Fruit fly (Drosophila melanogaster): ENCODE measurements around the gene Phb1.

The Phb1 gene

DNA sequence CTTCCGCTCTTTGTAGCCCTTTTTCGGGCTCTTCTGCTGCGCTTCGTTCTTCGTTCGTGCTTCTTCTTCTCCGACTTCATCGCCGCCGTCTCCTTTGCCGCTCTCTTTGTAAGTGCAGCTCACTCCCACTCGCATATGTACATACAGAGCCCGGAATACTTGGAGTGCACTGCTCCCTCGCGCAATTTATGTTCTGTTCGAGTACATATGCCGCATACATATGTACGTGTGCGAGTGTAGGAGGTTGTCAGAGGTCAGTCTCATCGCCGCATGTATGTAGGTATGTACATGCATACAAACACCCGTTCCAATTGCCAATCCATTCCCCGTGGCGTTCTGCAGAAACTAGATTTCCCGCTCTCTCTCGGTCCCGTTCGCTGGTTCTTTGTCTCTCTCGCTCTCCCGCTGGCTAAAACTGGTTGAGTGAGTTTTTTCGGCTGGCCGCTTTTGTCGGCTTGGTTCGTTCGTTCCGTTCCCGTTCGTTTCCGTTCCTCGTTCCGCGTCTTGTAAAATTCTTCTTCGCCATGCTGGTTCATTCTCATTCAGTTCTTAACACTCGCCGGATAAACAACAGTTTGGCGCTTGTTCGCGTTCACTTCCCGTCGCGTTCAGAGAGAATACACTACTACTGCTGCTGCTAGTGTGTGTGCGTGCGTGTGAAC is 34.5 kb upstream of the Phb1 start:
- TF ChIP-seq cic (GFP tag; optimal IDR thresholded peaks at IDR 0.05) (peak; percentile 59), CG1620 (GFP tag; optimal IDR thresholded peaks at IDR 0.05) (no peak), Crg-1 (GFP tag; optimal IDR thresholded peaks at IDR 0.05) (no peak), pad (GFP tag; optimal IDR thresholded peaks at IDR 0.05) (peak; percentile 70), Clk (GFP tag; optimal IDR thresholded peaks at IDR 0.05) (no peak), Hr96 (GFP tag; optimal IDR thresholded peaks at IDR 0.05) (peak; percentile 46), Mnt (GFP tag; optimal IDR thresholded peaks at IDR 0.05) (peak; percentile 82), CG14711 (tag; optimal IDR thresholded peaks at IDR 0.05) (peak; percentile 26), tj (GFP tag; optimal IDR thresholded peaks at IDR 0.05) (peak; percentile 39), kay (GFP tag; ENCODE audit: borderline replicate concordance) (no peak), toe (GFP tag; optimal IDR thresholded peaks at IDR 0.05) (no peak), CG33017 (tag; optimal IDR thresholded peaks at IDR 0.05) (peak; percentile 32), CG7101 (tag; optimal IDR thresholded peaks at IDR 0.05) (peak; percentile 42), cnc (optimal IDR thresholded peaks at IDR 0.05) (no peak), CG11617 (GFP tag; optimal IDR thresholded peaks at IDR 0.05) (no peak), CG12768 (GFP tag; optimal IDR thresholded peaks at IDR 0.05) (peak; percentile 59), CG5204 (GFP tag; optimal IDR thresholded peaks at IDR 0.05) (no peak), ovo (GFP tag; optimal IDR thresholded peaks at IDR 0.05) (peak; percentile 64), CG7045 (GFP tag; optimal IDR thresholded peaks at IDR 0.05) (no peak), bab1 (GFP tag; optimal IDR thresholded peaks at IDR 0.05) (peak; percentile 48)

DNA sequence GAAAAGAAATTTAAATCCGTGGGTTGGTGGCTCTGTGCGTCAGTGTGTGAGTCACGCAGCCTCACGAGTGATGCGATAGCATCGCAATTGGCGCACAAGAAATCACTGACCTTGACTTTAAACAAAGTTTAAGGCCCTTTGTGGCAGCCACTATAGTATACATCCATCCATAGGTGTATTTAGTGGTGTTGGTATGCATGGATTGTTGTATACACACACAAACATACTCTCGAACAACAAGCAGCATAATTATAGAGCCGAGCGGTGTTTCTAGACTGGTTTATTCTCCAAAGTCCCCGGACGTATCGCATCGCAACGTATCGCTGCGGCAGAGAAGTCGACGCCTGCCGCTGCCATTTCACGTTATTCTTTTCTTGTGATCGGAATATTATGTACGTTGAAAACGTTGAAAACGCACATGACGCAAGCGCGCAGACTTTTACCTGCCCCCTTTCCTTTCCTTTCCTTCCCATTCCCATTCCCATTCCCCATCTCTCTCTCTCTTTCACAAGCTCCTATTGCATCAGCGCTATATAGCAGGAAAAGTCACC is 33.1 kb upstream of the Phb1 start:
- TF ChIP-seq CG5204 (GFP tag; optimal IDR thresholded peaks at IDR 0.05): no peak
- TF ChIP-seq cnc (optimal IDR thresholded peaks at IDR 0.05): no peak
- no peak for TF ChIP-seq CG14711 (tag; optimal IDR thresholded peaks at IDR 0.05)
- TF ChIP-seq CG11617 (GFP tag; optimal IDR thresholded peaks at IDR 0.05): no peak
- TF ChIP-seq bab1 (GFP tag; optimal IDR thresholded peaks at IDR 0.05): peak; percentile 37
- no peak for TF ChIP-seq CG12768 (GFP tag; optimal IDR thresholded peaks at IDR 0.05)
- TF ChIP-seq Crg-1 (GFP tag; optimal IDR thresholded peaks at IDR 0.05): no peak

DNA sequence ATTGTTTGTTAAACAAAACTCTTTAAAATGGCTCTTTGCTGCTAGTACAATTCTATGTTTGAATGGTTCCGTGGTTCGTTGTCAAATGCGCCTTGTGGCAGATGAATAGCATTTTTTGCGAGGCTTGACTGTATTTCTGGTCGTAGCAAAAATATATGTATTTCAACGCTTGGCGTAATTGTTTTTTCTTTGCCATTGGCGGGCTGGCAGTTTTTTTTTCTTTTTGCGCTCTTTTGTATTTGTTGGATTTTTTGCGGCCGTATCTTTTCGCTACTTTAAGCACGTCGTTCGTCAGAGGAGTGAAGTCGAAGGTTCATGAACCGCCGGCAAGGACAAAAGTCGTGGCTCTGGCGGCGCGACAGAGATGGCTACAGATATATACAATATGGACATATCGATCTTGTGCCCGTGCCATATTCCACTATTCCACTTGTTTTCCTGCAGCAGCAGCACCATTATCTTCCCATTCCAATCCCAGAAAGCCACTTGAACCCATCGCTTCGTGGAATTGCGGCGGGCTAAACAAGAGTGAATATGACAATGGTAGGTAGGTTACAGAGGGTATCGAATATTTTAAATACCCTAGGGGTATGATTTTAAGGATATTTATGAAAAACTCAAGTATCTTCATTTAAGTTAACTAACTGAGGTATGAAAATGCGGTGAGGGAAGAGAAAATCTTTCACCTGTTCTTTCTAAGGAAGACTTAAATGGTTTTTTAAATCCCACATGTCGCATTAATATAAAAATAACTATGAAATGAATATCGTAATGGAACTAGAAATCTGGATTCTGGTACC is 32.5 kb upstream of the Phb1 start:
- TF ChIP-seq Clk (GFP tag; optimal IDR thresholded peaks at IDR 0.05) (no peak), bab1 (GFP tag; optimal IDR thresholded peaks at IDR 0.05) (peak; percentile 57), CG5204 (GFP tag; optimal IDR thresholded peaks at IDR 0.05) (no peak), pad (GFP tag; optimal IDR thresholded peaks at IDR 0.05) (no peak), kay (GFP tag; ENCODE audit: borderline replicate concordance) (peak; percentile 48), tj (GFP tag; optimal IDR thresholded peaks at IDR 0.05) (peak; percentile 75)

DNA sequence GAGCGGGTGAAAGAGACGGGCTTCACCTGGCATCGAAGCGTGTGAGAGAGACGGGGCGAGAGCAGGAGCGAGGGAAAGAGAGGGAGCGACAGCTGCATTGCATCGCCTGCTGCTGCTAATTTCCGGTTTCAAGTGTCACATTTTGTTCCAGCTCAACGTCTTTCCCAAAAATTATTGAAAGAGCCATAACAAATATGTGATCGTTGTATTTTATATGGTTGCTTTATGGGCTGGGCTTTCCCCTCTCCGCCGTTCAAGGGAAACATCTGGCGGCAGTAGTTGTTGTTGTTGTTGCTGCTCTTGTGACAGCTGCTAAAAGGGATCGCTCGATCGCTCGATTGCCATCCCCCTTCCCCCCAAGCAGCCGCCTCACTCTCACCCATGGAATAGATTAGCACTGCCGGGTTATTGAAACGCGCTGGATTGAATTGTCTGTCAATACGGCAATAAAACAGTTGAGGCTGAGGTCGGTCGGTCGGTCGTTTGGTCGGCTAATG is 31.3 kb upstream of the Phb1 start:
- TF ChIP-seq pad (GFP tag; optimal IDR thresholded peaks at IDR 0.05): no peak

DNA sequence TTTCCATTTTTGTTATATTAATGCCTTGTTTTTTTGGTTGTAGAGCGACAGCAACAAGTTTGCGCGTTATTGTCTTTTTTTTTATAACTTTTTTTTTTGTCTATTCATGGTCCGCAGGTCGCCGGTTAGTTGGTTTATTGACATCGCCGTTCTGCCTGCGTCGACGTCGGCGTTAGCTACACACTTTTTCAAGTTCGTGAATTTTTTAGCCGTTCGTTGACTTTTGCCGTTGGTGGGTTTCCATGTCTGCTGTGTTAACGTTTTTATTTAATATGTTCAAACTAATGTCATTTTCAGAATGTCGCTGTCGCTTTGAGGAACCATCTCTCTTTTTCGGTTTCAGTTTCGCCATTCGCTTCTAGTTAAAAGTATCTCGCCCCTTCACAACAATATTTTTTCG is 23.0 kb upstream of the Phb1 start:
- TF ChIP-seq CG14711 (tag; optimal IDR thresholded peaks at IDR 0.05): no peak
- TF ChIP-seq Mnt (GFP tag; optimal IDR thresholded peaks at IDR 0.05): no peak
- no peak for TF ChIP-seq Hr96 (GFP tag; optimal IDR thresholded peaks at IDR 0.05)
- TF ChIP-seq kay (GFP tag; ENCODE audit: borderline replicate concordance): peak; percentile 57

DNA sequence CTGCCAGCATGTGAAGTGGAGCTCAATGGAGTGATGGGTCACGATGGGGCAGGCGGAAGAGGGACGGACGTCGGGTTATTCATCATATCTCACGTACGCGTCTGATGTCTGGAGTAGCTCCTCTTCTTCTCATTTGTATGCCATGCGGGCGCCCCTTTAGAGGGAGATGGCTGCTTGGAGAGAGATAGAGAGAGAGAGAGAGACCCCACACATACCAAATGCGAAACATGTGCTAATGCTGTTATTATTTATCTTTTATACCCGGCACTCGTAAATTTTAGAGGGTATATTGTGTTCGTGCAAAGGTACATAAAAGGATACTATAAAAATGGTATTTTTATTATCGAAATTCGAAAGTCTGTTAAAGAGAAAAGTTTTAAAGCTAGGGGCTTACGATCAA is 22.4 kb upstream of the Phb1 start:
- TF ChIP-seq cic (GFP tag; optimal IDR thresholded peaks at IDR 0.05) (no peak), Hr96 (GFP tag; optimal IDR thresholded peaks at IDR 0.05) (no peak), ovo (GFP tag; optimal IDR thresholded peaks at IDR 0.05) (no peak), kay (GFP tag; ENCODE audit: borderline replicate concordance) (no peak), cnc (optimal IDR thresholded peaks at IDR 0.05) (no peak), CG1620 (GFP tag; optimal IDR thresholded peaks at IDR 0.05) (no peak), CG12768 (GFP tag; optimal IDR thresholded peaks at IDR 0.05) (no peak), CG33017 (tag; optimal IDR thresholded peaks at IDR 0.05) (no peak), CG11617 (GFP tag; optimal IDR thresholded peaks at IDR 0.05) (no peak), Mnt (GFP tag; optimal IDR thresholded peaks at IDR 0.05) (no peak), bab1 (GFP tag; optimal IDR thresholded peaks at IDR 0.05) (no peak), Crg-1 (GFP tag; optimal IDR thresholded peaks at IDR 0.05) (no peak), pad (GFP tag; optimal IDR thresholded peaks at IDR 0.05) (no peak), toe (GFP tag; optimal IDR thresholded peaks at IDR 0.05) (no peak)

DNA sequence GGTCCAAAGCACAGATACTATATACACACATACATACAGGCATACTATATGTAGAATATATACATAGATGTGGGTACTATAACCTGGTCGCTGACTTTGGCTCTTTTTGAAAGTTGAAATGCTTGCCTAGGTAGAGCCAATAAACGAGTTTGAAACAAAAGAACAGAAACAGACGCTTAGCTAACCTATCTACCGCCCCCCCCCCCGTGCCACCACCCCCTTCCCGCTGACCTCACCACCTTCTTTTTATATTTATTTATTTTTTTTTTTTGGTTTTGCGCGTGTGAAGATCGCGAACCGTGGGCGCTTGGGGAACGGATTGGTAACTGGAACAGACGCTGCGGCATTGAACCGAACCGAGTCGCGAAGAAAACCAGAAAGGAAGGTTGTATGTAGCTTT is 20.4 kb upstream of the Phb1 start:
- TF ChIP-seq CG33017 (tag; optimal IDR thresholded peaks at IDR 0.05): no peak
- TF ChIP-seq kay (GFP tag; ENCODE audit: borderline replicate concordance): no peak
- TF ChIP-seq pad (GFP tag; optimal IDR thresholded peaks at IDR 0.05): no peak
- no peak for TF ChIP-seq CG5204 (GFP tag; optimal IDR thresholded peaks at IDR 0.05)
- no peak for TF ChIP-seq CG14711 (tag; optimal IDR thresholded peaks at IDR 0.05)
- no peak for TF ChIP-seq bab1 (GFP tag; optimal IDR thresholded peaks at IDR 0.05)
- TF ChIP-seq CG1620 (GFP tag; optimal IDR thresholded peaks at IDR 0.05): no peak
- TF ChIP-seq Crg-1 (GFP tag; optimal IDR thresholded peaks at IDR 0.05): no peak
- no peak for TF ChIP-seq ovo (GFP tag; optimal IDR thresholded peaks at IDR 0.05)
- no peak for TF ChIP-seq cic (GFP tag; optimal IDR thresholded peaks at IDR 0.05)

Data from whole organism, adult.